Fruit fly (Drosophila melanogaster): Measurements from ENCODE around the gene CG5194.

DNA sequence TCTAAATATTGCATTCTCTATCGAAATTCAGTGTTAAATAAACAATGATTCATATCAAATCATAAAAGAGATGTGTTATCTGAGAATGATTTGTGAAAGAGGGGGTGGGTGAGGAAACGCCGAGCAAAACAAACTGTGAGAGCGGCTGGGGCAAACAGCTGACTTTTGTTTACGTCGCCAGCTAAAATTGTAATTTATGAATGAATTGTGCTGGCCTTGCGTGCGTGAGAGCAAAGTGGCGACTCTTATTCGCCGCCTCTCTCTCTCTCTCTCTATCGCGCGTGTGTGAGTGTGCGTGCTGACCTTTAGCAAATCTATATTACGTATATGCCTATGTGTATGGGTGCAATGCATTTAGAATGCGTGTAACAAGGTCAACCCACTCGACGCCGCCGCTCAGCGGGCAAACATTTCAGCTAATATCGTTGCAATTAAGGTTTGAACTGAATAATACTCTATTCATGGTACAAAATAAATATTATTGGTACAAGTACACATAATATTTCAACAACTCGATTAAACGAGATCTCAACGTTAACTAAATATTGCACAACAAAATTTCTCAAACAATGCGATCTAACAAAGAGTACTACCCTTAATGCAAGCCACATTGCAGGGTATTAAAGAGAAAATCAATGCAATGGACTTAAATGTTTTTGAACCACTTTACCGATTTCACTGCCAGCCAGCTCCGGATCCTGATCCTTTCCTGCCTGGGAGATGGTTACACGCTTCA is 30.8 kb downstream of the CG5194 start:
- TF ChIP-seq chn (GFP tag; optimal IDR thresholded peaks at IDR 0.05) = no peak
- TF ChIP-seq CG7839 (tag; optimal IDR thresholded peaks at IDR 0.05) = peak; percentile 38
- TF ChIP-seq so (GFP tag; IDR thresholded peaks at IDR 0.05) = no peak
- no peak for TF ChIP-seq Side (GFP tag; optimal IDR thresholded peaks at IDR 0.05)
- TF ChIP-seq ci (GFP tag; IDR thresholded peaks at IDR 0.05) = peak; percentile 63
- peak; percentile 16 for TF ChIP-seq psq (GFP tag; optimal IDR thresholded peaks at IDR 0.05)
- TF ChIP-seq CG10209 (GFP tag; optimal IDR thresholded peaks at IDR 0.05) = no peak
- TF ChIP-seq Bteb2 (GFP tag; optimal IDR thresholded peaks at IDR 0.05) = no peak
- TF ChIP-seq Lim3 (GFP tag; IDR thresholded peaks at IDR 0.05) = no peak
- TF ChIP-seq CG10267 (tag; optimal IDR thresholded peaks at IDR 0.05) = peak; percentile 9

Data from whole organism, embryonic.